Fruit fly (Drosophila melanogaster) whole organism, embryonic: ENCODE results near the gene Gdi.
A peak's percentile ranks its signal among the peaks of the same experiment; 100 is the strongest.

Source experiments
- Adf1 ChIP-seq: fragments of 200-800 bp; sonication (Bioruptor generic); IDR thresholded peaks from 2 replicates; pipeline ENCODE4 v1.3.6; 2022; ENCODE audit warnings: missing biosample characterization, missing genetic modification characterization
- Aef1 ChIP-seq: fragments of 200-800 bp; sonication (Bioruptor generic); IDR thresholded peaks from 3 replicates; pipeline ENCODE4 v1.3.6; 2022; ENCODE audit warnings: missing biosample characterization, missing genetic modification characterization
- Asciz ChIP-seq: fragments of 200-800 bp; sonication (Bioruptor generic); optimal IDR thresholded peaks from 2 replicates; lab custom pipeline; 2017; ENCODE audit warnings: missing biosample characterization, mild to moderate bottlenecking, missing genetic modification characterization, missing genetic modification reagents
- CG10462 ChIP-seq: fragments of 200-800 bp; sonication (Bioruptor generic); optimal IDR thresholded peaks from 2 replicates; lab custom pipeline; 2016; ENCODE audit warnings: missing biosample characterization, missing genetic modification characterization
- CG11723 ChIP-seq: fragments of 200-800 bp; sonication (Bioruptor generic); optimal IDR thresholded peaks from 2 replicates; lab custom pipeline; 2017; ENCODE audit warnings: missing biosample characterization, mild to moderate bottlenecking, missing genetic modification characterization
- CG12299 ChIP-seq: fragments of 200-800 bp; sonication (Bioruptor generic); optimal IDR thresholded peaks from 2 replicates; lab custom pipeline; 2018; ENCODE audit warnings: missing biosample characterization, mild to moderate bottlenecking, missing genetic modification characterization
- CG12391 ChIP-seq: fragments of 200-800 bp; sonication (Bioruptor generic); optimal IDR thresholded peaks from 3 replicates; lab custom pipeline; 2018; ENCODE audit warnings: missing biosample characterization, mild to moderate bottlenecking, missing genetic modification characterization, moderate library complexity
- CG13287 ChIP-seq: fragments of 200-800 bp; sonication (Bioruptor generic); IDR thresholded peaks from 2 replicates; pipeline ENCODE4 v1.3.6; 2022; ENCODE audit warnings: missing biosample characterization, missing genetic modification characterization; ENCODE audit not compliant: partially characterized antibody
- CG13296 ChIP-seq: fragments of 200-800 bp; sonication (Bioruptor generic); optimal IDR thresholded peaks from 3 replicates; lab custom pipeline; 2018; ENCODE audit warnings: missing biosample characterization, mild to moderate bottlenecking, missing genetic modification characterization
- CG14710 ChIP-seq: fragments of 200-800 bp; sonication (Bioruptor generic); optimal IDR thresholded peaks from 3 replicates; lab custom pipeline; 2019; ENCODE audit warnings: missing biosample characterization, mild to moderate bottlenecking, missing genetic modification characterization, moderate library complexity
- CG15269 ChIP-seq: fragments of 200-800 bp; sonication (Bioruptor generic); optimal IDR thresholded peaks from 2 replicates; lab custom pipeline; 2018; ENCODE audit warnings: missing biosample characterization, mild to moderate bottlenecking, missing genetic modification characterization, moderate library complexity
- CG18262 ChIP-seq: fragments of 200-800 bp; optimal IDR thresholded peaks from 3 replicates; lab custom pipeline; 2019; ENCODE audit warnings: missing biosample characterization, mild to moderate bottlenecking, missing genetic modification characterization, moderate library complexity
- CG2875 ChIP-seq: fragments of 200-800 bp; sonication (Bioruptor generic); optimal IDR thresholded peaks from 2 replicates; lab custom pipeline; 2017; ENCODE audit warnings: missing biosample characterization, mild to moderate bottlenecking, missing genetic modification characterization, missing genetic modification reagents
- CG3838 ChIP-seq: fragments of 200-800 bp; sonication (Bioruptor generic); optimal IDR thresholded peaks from 3 replicates; lab custom pipeline; 2016; ENCODE audit warnings: missing biosample characterization, missing genetic modification characterization
- CG6854 ChIP-seq: fragments of 200-800 bp; sonication (Bioruptor generic); optimal IDR thresholded peaks from 3 replicates; lab custom pipeline; 2017; ENCODE audit warnings: missing biosample characterization, mild to moderate bottlenecking, missing genetic modification characterization
- CG8478 ChIP-seq: fragments of >200 bp; optimal IDR thresholded peaks from 2 replicates; lab custom pipeline; 2018
- Camta ChIP-seq: fragments of 200-800 bp; sonication (Bioruptor generic); optimal IDR thresholded peaks from 2 replicates; lab custom pipeline; 2016; ENCODE audit warnings: missing biosample characterization, missing genetic modification characterization
- CkIIα-i1 ChIP-seq: fragments of 200-800 bp; sonication (Bioruptor generic); IDR thresholded peaks from 2 replicates; pipeline ENCODE4 v1.3.6; 2022; ENCODE audit warnings: missing biosample characterization, missing genetic modification characterization
- E2f1 ChIP-seq: fragments of 200-800 bp; sonication (Bioruptor generic); IDR thresholded peaks from 2 replicates; pipeline ENCODE4 v1.3.6; 2022; ENCODE audit warnings: missing biosample characterization, missing genetic modification characterization
- Ets65A ChIP-seq: fragments of 200-800 bp; sonication (Bioruptor generic); peaks from one replicate; lab custom pipeline; 2016; ENCODE audit warnings: missing biosample characterization, missing genetic modification characterization
- Gug ChIP-seq: fragments of 200-800 bp; sonication (Bioruptor generic); IDR thresholded peaks from 4 replicates; pipeline ENCODE4 v1.3.6; 2022; ENCODE audit warnings: missing biosample characterization, missing genetic modification characterization
- Hr3 ChIP-seq: fragments of 200-800 bp; sonication (Bioruptor generic); optimal IDR thresholded peaks from 3 replicates; lab custom pipeline; 2016; ENCODE audit warnings: missing biosample characterization, missing genetic modification characterization
- Hr51 ChIP-seq, 2 experiments: fragments of 200-800 bp; sonication (Bioruptor generic); optimal IDR thresholded peaks; 2 replicates in 1 of 2; 3 replicates in 1 of 2; lab custom pipeline; 2016 to 2018; ENCODE audit warnings: missing biosample characterization in 2 of 2, missing genetic modification characterization in 2 of 2, mild to moderate bottlenecking in 1 of 2, moderate library complexity in 1 of 2
- Hr78 ChIP-seq, 2 experiments: fragments of 200-800 bp in 1 of 2; fragments of >200 bp in 1 of 2; sonication (Bioruptor generic) in 1 of 2; optimal IDR thresholded peaks; 2 replicates each; lab custom pipeline; 2017 to 2019; ENCODE audit warnings: missing biosample characterization in 2 of 2, missing genetic modification characterization in 2 of 2, mild to moderate bottlenecking in 1 of 2, moderate library complexity in 1 of 2
- Lim3 ChIP-seq: fragments of 200-800 bp; sonication (Bioruptor generic); IDR thresholded peaks from 2 replicates; pipeline ENCODE4 v1.3.6; 2022; ENCODE audit warnings: missing biosample characterization, missing genetic modification characterization
- MBD-R2 ChIP-seq: fragments of 200-800 bp; sonication (Bioruptor generic); IDR thresholded peaks from 2 replicates; pipeline ENCODE4 v1.3.6; 2022; ENCODE audit warnings: missing biosample characterization, missing genetic modification characterization
- MTF-1 ChIP-seq: fragments of 200-800 bp; sonication (Bioruptor generic); optimal IDR thresholded peaks from 2 replicates; lab custom pipeline; 2018; ENCODE audit warnings: missing biosample characterization, mild to moderate bottlenecking, missing genetic modification characterization, borderline replicate concordance
- Nf-YB ChIP-seq: fragments of 200-800 bp; sonication (Bioruptor generic); optimal IDR thresholded peaks from 3 replicates; lab custom pipeline; 2019; ENCODE audit warnings: missing biosample characterization, mild to moderate bottlenecking, missing genetic modification characterization, moderate library complexity
- Six4 ChIP-seq: fragments of 200-800 bp; sonication (Bioruptor generic); optimal IDR thresholded peaks from 2 replicates; lab custom pipeline; 2016; ENCODE audit warnings: missing biosample characterization, missing genetic modification characterization
- ab ChIP-seq: fragments of 200-800 bp; sonication (Bioruptor generic); optimal IDR thresholded peaks from 2 replicates; lab custom pipeline; 2016; ENCODE audit warnings: missing biosample characterization, missing genetic modification characterization
- bsh ChIP-seq, 2 experiments: fragments of 200-800 bp; sonication (Bioruptor generic); optimal IDR thresholded peaks; 2 replicates each; lab custom pipeline; 2017 to 2018; ENCODE audit warnings: mild to moderate bottlenecking in 2 of 2, missing biosample characterization in 2 of 2, missing genetic modification characterization in 2 of 2, moderate library complexity in 1 of 2
- corto ChIP-seq: fragments of 200-800 bp; sonication (Bioruptor generic); optimal IDR thresholded peaks from 2 replicates; lab custom pipeline; 2016; ENCODE audit warnings: missing biosample characterization, mild to moderate bottlenecking, missing genetic modification characterization, moderate library complexity
- dysf ChIP-seq: fragments of 200-800 bp; sonication (Bioruptor generic); IDR thresholded peaks from 3 replicates; pipeline ENCODE4 v1.3.6; 2022; ENCODE audit warnings: missing biosample characterization, missing genetic modification characterization
- exex ChIP-seq: fragments of 200-800 bp; sonication (Bioruptor generic); optimal IDR thresholded peaks from 4 replicates; lab custom pipeline; 2018; ENCODE audit warnings: missing biosample characterization, mild to moderate bottlenecking, missing genetic modification characterization, moderate library complexity
- eyg ChIP-seq: fragments of 200-800 bp; sonication (Bioruptor generic); optimal IDR thresholded peaks from 3 replicates; lab custom pipeline; 2016; ENCODE audit warnings: missing biosample characterization, missing genetic modification characterization
- ind ChIP-seq: fragments of 200-800 bp; sonication (Bioruptor generic); optimal IDR thresholded peaks from 3 replicates; lab custom pipeline; 2016; ENCODE audit warnings: missing biosample characterization, missing genetic modification characterization
- kay ChIP-seq: fragments of 200-800 bp; sonication (Bioruptor generic); optimal IDR thresholded peaks from 2 replicates; lab custom pipeline; 2016; ENCODE audit warnings: missing biosample characterization, missing genetic modification characterization
- kni ChIP-seq: fragments of 200-800 bp; sonication (Bioruptor generic); optimal IDR thresholded peaks from 3 replicates; lab custom pipeline; 2017; ENCODE audit warnings: mild to moderate bottlenecking, missing biosample characterization, missing genetic modification reagents, missing genetic modification characterization
- knrl ChIP-seq: fragments of 200-800 bp; sonication (Bioruptor generic); IDR thresholded peaks from 3 replicates; pipeline ENCODE4 v1.3.6; 2022; ENCODE audit warnings: missing biosample characterization, missing genetic modification characterization; ENCODE audit not compliant: partially characterized antibody
- nau ChIP-seq: fragments of 200-800 bp; sonication (Bioruptor generic); optimal IDR thresholded peaks from 3 replicates; lab custom pipeline; 2017; ENCODE audit warnings: missing biosample characterization, mild to moderate bottlenecking, missing genetic modification characterization, missing genetic modification reagents
- pnt ChIP-seq: fragments of 200-800 bp; sonication (Bioruptor generic); optimal IDR thresholded peaks from 3 replicates; lab custom pipeline; 2016; ENCODE audit warnings: missing biosample characterization, missing genetic modification characterization
- salm ChIP-seq: fragments of 200-800 bp; sonication (Bioruptor generic); optimal IDR thresholded peaks from 2 replicates; lab custom pipeline; 2018; ENCODE audit warnings: missing biosample characterization, mild to moderate bottlenecking, missing genetic modification characterization
- scrt ChIP-seq: fragments of 200-800 bp; sonication (Bioruptor generic); optimal IDR thresholded peaks from 2 replicates; lab custom pipeline; 2018; ENCODE audit warnings: missing biosample characterization, mild to moderate bottlenecking, missing genetic modification characterization, moderate library complexity
- sna ChIP-seq: fragments of 200-800 bp; sonication (Bioruptor generic); IDR thresholded peaks from 2 replicates; pipeline ENCODE4 v1.3.6; 2022; ENCODE audit warnings: missing biosample characterization, missing genetic modification characterization; ENCODE audit not compliant: partially characterized antibody
- tio ChIP-seq: fragments of 200-800 bp; sonication (Bioruptor generic); optimal IDR thresholded peaks from 2 replicates; lab custom pipeline; 2017; ENCODE audit warnings: missing biosample characterization, missing genetic modification characterization, inconsistent platforms
- tna ChIP-seq: fragments of 200-800 bp; sonication (Bioruptor generic); IDR thresholded peaks from 2 replicates; pipeline ENCODE4 v1.3.6; 2022; ENCODE audit warnings: missing biosample characterization, missing genetic modification characterization; ENCODE audit not compliant: partially characterized antibody
- usp ChIP-seq: fragments of >200 bp; optimal IDR thresholded peaks from 2 replicates; lab custom pipeline; 2017; ENCODE audit warnings: missing biosample characterization, missing genetic modification characterization
- vvl ChIP-seq: fragments of 200-800 bp; sonication (Bioruptor generic); IDR thresholded peaks from 2 replicates; pipeline ENCODE4 v1.3.6; 2022; ENCODE audit warnings: missing biosample characterization, missing genetic modification characterization
- yki ChIP-seq: fragments of >200 bp; optimal IDR thresholded peaks from 3 replicates; lab custom pipeline; 2018

Gdi gene

dm6 chr2L:9498185-9498984 lies 3.7 kb upstream of the Gdi start (continued):
- TF ChIP-seq CG10462 (GFP tag; lab: Kevin White, UChicago) (peak; percentile 20), tna (GFP tag; lab: Robert Waterston, UW) (no peak), Hr3 (GFP tag; lab: Kevin White, UChicago) (peak; percentile 45), CG2875 (GFP tag; lab: Kevin White, UChicago) (no peak), bsh (GFP tag; optimal IDR thresholded peaks at IDR 0.05; lab: Kevin White, UChicago) (peak in 1 of 2 experiments; percentile 63), pnt (GFP tag; lab: Kevin White, UChicago) (peak; percentile 23), scrt (peak; percentile 20), MBD-R2 (GFP tag; lab: Robert Waterston, UW) (no peak; the same call in 1 of the 2 replicates), dysf (GFP tag; lab: Robert Waterston, UW) (peak; percentile 81), CG3838 (GFP tag; lab: Kevin White, UChicago) (peak; percentile 0), nau (GFP tag; lab: Kevin White, UChicago) (peak; percentile 18), knrl (GFP tag; lab: Robert Waterston, UW) (no peak), salm (no peak), vvl (GFP tag; lab: Robert Waterston, UW) (peak; percentile 84), CG6854 (GFP tag; lab: Kevin White, UChicago) (no peak), Hr78 (GFP tag; optimal IDR thresholded peaks at IDR 0.05; lab: Kevin White, UChicago) (no peak), Aef1 (peak; percentile 56), corto (GFP tag; lab: Kevin White, UChicago) (no peak), sna (GFP tag; lab: Robert Waterston, UW) (no peak), Adf1 (GFP tag; lab: Robert Waterston, UW) (peak; percentile 24; the same call in 1 of the 2 replicates), Asciz (GFP tag; lab: Kevin White, UChicago) (peak; percentile 50), Hr51 (GFP tag; optimal IDR thresholded peaks at IDR 0.05; lab: Kevin White, UChicago) (peak; percentile 43 to 76), E2f1 (GFP tag; lab: Robert Waterston, UW) (peak; percentile 63), Ets65A (GFP tag; lab: Kevin White, UChicago) (peak; percentile 91), CG13287 (GFP tag; lab: Robert Waterston, UW) (no peak), ab (GFP tag; lab: Kevin White, UChicago) (no peak), kay (peak; percentile 83), tio (GFP tag; lab: Kevin White, UChicago) (peak; percentile 50), CG13296 (GFP tag; lab: Kevin White, UChicago) (peak; percentile 28), Nf-YB (GFP tag; lab: Kevin White, UChicago) (peak; percentile 27), kni (GFP tag; lab: Kevin White, UChicago) (no peak), ind (GFP tag; lab: Kevin White, UChicago) (peak; percentile 73), CG11723 (GFP tag; lab: Kevin White, UChicago) (no peak), CkIIα-i1 (no peak), Camta (GFP tag; lab: Kevin White, UChicago) (peak; percentile 80), CG12391 (tag; lab: Kevin White, UChicago) (peak; percentile 64), Gug (GFP tag; lab: Robert Waterston, UW) (peak; percentile 42; the same call in 1 of the 4 replicates), Six4 (peak; percentile 32), CG12299 (no peak), Lim3 (GFP tag; lab: Robert Waterston, UW) (no peak), MTF-1 (GFP tag; lab: Kevin White, UChicago) (no peak), usp (no peak), eyg (GFP tag; lab: Kevin White, UChicago) (peak; percentile 33), yki (lab: Kevin White, UChicago) (no peak), exex (peak; percentile 93), CG15269 (tag; lab: Kevin White, UChicago) (peak; percentile 32), CG8478 (lab: Kevin White, UChicago) (no peak), CG14710 (tag; lab: Kevin White, UChicago) (peak; percentile 47), CG18262 (tag; lab: Kevin White, UChicago) (peak; percentile 73)
